Worm (Caenorhabditis elegans): Measurements from ENCODE around the gene ZK813.5.

The ZK813.5 gene

DNA sequence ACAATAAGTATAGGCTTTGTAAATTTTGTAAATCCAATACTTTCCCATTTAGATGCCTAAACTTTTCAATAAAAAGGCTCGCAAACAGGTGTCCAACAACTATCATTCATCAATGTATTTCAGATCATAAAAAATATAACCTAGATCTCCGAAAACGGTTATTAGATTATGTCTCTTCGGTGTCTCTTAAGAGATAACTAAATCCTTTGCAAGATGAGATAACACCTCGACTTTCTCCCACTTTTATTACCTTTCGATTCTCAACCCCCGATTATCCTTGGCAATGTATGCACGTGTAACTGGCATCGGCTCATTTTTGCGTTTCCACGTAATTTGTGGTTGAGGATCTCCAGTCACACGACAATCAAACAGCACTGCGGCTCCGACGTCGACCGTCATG is 11.1 kb upstream of the ZK813.5 start:
- TF ChIP-seq ref-1 (GFP tag; conservative IDR thresholded peaks at IDR 0.05) (no peak), ztf-23 (GFP tag; IDR thresholded peaks at IDR 0.05) (no peak), T22C8.4 (GFP tag; IDR thresholded peaks at IDR 0.05) (no peak), ztf-29 (GFP tag; IDR thresholded peaks at IDR 0.05) (no peak), flt-1 (GFP tag; IDR thresholded peaks at IDR 0.05) (no peak), tab-1 (GFP tag; IDR thresholded peaks at IDR 0.05) (no peak), cog-1 (tag; optimal IDR thresholded peaks at IDR 0.05) (no peak), klf-2 (GFP tag; conservative IDR thresholded peaks at IDR 0.05) (no peak), med-1 (GFP tag; optimal IDR thresholded peaks at IDR 0.05; ENCODE audit: insufficient read depth) (no peak)

DNA sequence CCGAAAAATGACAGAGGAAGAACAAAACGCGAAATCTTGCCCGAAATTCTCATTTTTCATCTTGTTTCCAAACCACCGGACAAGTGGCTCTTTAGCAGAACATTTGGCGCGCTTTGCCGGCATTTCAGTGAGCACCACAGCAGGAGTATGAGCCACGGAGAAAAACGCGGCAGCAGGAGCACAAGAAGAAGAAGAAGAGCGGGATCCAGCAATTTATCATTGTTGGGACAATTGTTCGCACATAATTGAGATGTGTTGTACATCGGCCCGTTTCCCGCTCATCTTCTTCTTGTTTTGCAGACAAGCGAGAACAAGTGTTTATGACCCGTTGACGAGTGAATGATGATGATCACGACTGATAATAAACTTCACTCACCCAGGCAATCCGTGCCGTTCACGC is 4.5 kb upstream of the ZK813.5 start:
- TF ChIP-seq med-1 (GFP tag; optimal IDR thresholded peaks at IDR 0.05; ENCODE audit: insufficient read depth) (no peak), flt-1 (GFP tag; IDR thresholded peaks at IDR 0.05) (no peak), ref-1 (GFP tag; conservative IDR thresholded peaks at IDR 0.05) (no peak), cog-1 (tag; optimal IDR thresholded peaks at IDR 0.05) (no peak), ztf-23 (GFP tag; IDR thresholded peaks at IDR 0.05) (no peak), T22C8.4 (GFP tag; IDR thresholded peaks at IDR 0.05) (no peak), klf-2 (GFP tag; conservative IDR thresholded peaks at IDR 0.05) (no peak), ztf-29 (GFP tag; IDR thresholded peaks at IDR 0.05) (no peak), tab-1 (GFP tag; IDR thresholded peaks at IDR 0.05) (no peak)

DNA sequence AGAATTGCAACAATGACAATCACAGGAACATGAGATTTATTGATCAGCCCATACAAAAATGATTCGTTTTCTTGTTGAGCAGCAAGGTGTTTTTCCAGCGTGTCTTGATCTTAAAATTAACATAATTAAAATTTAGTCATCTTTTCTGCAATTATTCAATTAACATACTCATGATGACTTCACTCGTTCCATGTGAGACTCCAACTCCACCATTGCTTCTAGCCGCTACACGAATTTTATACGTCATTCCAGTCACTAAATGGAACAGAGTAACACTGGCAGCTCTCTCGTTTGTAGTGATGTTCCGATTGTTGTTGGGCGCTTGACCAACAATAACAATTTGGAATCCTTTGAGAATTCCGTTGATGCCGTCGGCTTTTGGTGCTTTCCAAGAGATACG is 2.8 kb upstream of the ZK813.5 start:
- TF ChIP-seq med-1 (GFP tag; optimal IDR thresholded peaks at IDR 0.05; ENCODE audit: insufficient read depth) (no peak), ztf-23 (GFP tag; IDR thresholded peaks at IDR 0.05) (no peak), tab-1 (GFP tag; IDR thresholded peaks at IDR 0.05) (no peak), ref-1 (GFP tag; conservative IDR thresholded peaks at IDR 0.05) (no peak), klf-2 (GFP tag; conservative IDR thresholded peaks at IDR 0.05) (no peak), cog-1 (tag; optimal IDR thresholded peaks at IDR 0.05) (no peak), T22C8.4 (GFP tag; IDR thresholded peaks at IDR 0.05) (no peak), ztf-29 (GFP tag; IDR thresholded peaks at IDR 0.05) (no peak), flt-1 (GFP tag; IDR thresholded peaks at IDR 0.05) (no peak)

ce11 chrX:3446011-3446410 is 5.0 kb downstream of the ZK813.5 start, which contains the start of gene ZK813.1:
Gene ZK813.1 (plus strand): TSS chrX:3446311.
- no peak for TF ChIP-seq med-1 (GFP tag; optimal IDR thresholded peaks at IDR 0.05; ENCODE audit: insufficient read depth)
- no peak for TF ChIP-seq tab-1 (GFP tag; IDR thresholded peaks at IDR 0.05)
- TF ChIP-seq cog-1 (tag; optimal IDR thresholded peaks at IDR 0.05) = no peak
- TF ChIP-seq ztf-29 (GFP tag; IDR thresholded peaks at IDR 0.05) = no peak
- no peak for TF ChIP-seq klf-2 (GFP tag; conservative IDR thresholded peaks at IDR 0.05)
- TF ChIP-seq ref-1 (GFP tag; conservative IDR thresholded peaks at IDR 0.05) = no peak
- no peak for TF ChIP-seq ztf-23 (GFP tag; IDR thresholded peaks at IDR 0.05)
- TF ChIP-seq flt-1 (GFP tag; IDR thresholded peaks at IDR 0.05) = no peak
- no peak for TF ChIP-seq T22C8.4 (GFP tag; IDR thresholded peaks at IDR 0.05)

DNA sequence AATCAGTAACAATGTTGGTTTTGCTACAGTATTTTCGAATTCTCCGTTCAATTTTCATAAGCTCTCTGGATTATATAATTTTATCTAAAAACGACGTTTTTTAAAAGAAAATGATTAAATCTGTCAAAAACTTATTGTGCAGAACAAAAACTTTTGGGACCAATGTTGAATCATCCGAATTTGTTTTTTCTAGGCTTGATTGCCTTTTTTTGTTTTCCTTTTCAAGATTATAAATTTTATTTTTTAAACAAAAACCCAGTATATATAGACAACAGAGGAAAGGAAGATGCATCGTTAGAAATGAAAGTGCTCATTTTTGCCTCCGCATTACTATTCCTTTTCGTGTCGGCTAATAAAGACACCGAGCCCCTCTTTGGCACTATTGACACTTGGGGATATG is 6.5 kb downstream of the ZK813.5 start, which contains the start of gene ZK813.7:
TSS of gene ZK813.7 (plus strand) at position 301 of the 400 bp plus-strand sequence.
- TF ChIP-seq flt-1 (GFP tag; IDR thresholded peaks at IDR 0.05) (no peak), ref-1 (GFP tag; conservative IDR thresholded peaks at IDR 0.05) (no peak), klf-2 (GFP tag; conservative IDR thresholded peaks at IDR 0.05) (no peak), T22C8.4 (GFP tag; IDR thresholded peaks at IDR 0.05) (no peak), tab-1 (GFP tag; IDR thresholded peaks at IDR 0.05) (no peak), cog-1 (tag; optimal IDR thresholded peaks at IDR 0.05) (no peak), ztf-29 (GFP tag; IDR thresholded peaks at IDR 0.05) (no peak), ztf-23 (GFP tag; IDR thresholded peaks at IDR 0.05) (no peak), med-1 (GFP tag; optimal IDR thresholded peaks at IDR 0.05; ENCODE audit: insufficient read depth) (no peak)

DNA sequence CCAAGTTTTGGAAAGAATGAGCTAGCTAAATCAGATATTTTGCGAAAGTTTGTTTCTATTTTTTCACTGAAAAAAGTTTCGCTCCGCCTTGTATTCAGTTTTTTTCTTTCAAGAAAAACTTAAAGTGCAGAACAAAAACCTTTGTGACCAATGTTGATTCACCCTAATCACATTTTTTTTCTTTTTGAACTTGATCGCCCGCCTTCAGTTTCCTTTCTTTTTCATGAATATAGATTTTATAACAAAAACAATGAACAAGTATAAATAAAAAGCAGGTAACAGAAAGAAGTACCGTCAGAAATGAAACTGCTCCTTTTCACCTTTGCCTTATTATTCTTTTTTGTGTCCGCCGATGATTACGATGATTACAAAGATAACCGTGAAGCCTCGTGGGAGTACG is 7.5 kb downstream of the ZK813.5 start, which contains the start of gene ZK813.2:
TSS of gene ZK813.2 (plus strand) at position 301 of the 400 bp plus-strand sequence.
- TF ChIP-seq T22C8.4 (GFP tag; IDR thresholded peaks at IDR 0.05) (no peak), ref-1 (GFP tag; conservative IDR thresholded peaks at IDR 0.05) (no peak), ztf-23 (GFP tag; IDR thresholded peaks at IDR 0.05) (no peak), med-1 (GFP tag; optimal IDR thresholded peaks at IDR 0.05; ENCODE audit: insufficient read depth) (no peak), tab-1 (GFP tag; IDR thresholded peaks at IDR 0.05) (no peak), klf-2 (GFP tag; conservative IDR thresholded peaks at IDR 0.05) (no peak)

DNA sequence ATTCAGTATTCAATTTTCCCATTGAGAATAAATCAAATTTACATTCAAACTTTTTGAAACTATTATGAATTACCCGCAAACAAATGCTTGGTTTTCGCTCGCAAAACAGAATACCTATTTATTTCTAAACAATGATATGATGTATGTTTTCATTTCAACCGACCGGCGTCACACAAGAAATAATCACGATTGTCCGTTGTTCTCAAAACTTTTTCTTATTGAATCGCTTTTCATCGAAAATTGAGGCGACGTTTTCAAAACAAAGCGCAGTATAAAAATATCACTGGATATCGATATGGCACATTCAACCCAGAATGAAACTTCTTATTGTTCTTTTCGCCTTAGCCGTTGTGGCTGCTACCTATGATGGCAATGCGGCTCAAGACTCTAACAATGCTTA is 9.5 kb downstream of the ZK813.5 start, which contains the start of gene ZK813.3:
TSS of gene ZK813.3 (plus strand) at position 301 of the 400 bp plus-strand sequence.
- TF ChIP-seq med-1 (GFP tag; optimal IDR thresholded peaks at IDR 0.05; ENCODE audit: insufficient read depth) (no peak), flt-1 (GFP tag; IDR thresholded peaks at IDR 0.05) (no peak), cog-1 (tag; optimal IDR thresholded peaks at IDR 0.05) (no peak), ref-1 (GFP tag; conservative IDR thresholded peaks at IDR 0.05) (no peak), ztf-29 (GFP tag; IDR thresholded peaks at IDR 0.05) (no peak), ztf-23 (GFP tag; IDR thresholded peaks at IDR 0.05) (no peak), klf-2 (GFP tag; conservative IDR thresholded peaks at IDR 0.05) (no peak)

- TF ChIP-seq cog-1 (tag; optimal IDR thresholded peaks at IDR 0.05) (no peak), ztf-29 (GFP tag; IDR thresholded peaks at IDR 0.05) (no peak), tab-1 (GFP tag; IDR thresholded peaks at IDR 0.05) (no peak), flt-1 (GFP tag; IDR thresholded peaks at IDR 0.05) (no peak), klf-2 (GFP tag; conservative IDR thresholded peaks at IDR 0.05) (no peak), ztf-23 (GFP tag; IDR thresholded peaks at IDR 0.05) (no peak), T22C8.4 (GFP tag; IDR thresholded peaks at IDR 0.05) (no peak), med-1 (GFP tag; optimal IDR thresholded peaks at IDR 0.05; ENCODE audit: insufficient read depth) (no peak), ref-1 (GFP tag; conservative IDR thresholded peaks at IDR 0.05) (no peak)
Measured at ce11 chrX:3440308-3440707, 10.7 kb downstream of the ZK813.5 start.

- no peak for TF ChIP-seq ref-1 (GFP tag; conservative IDR thresholded peaks at IDR 0.05)
- TF ChIP-seq T22C8.4 (GFP tag; IDR thresholded peaks at IDR 0.05) = no peak
- TF ChIP-seq med-1 (GFP tag; optimal IDR thresholded peaks at IDR 0.05; ENCODE audit: insufficient read depth) = no peak
- TF ChIP-seq ztf-23 (GFP tag; IDR thresholded peaks at IDR 0.05) = no peak
- TF ChIP-seq cog-1 (tag; optimal IDR thresholded peaks at IDR 0.05) = no peak
- no peak for TF ChIP-seq flt-1 (GFP tag; IDR thresholded peaks at IDR 0.05)
- TF ChIP-seq ztf-29 (GFP tag; IDR thresholded peaks at IDR 0.05) = no peak
- no peak for TF ChIP-seq tab-1 (GFP tag; IDR thresholded peaks at IDR 0.05)
- no peak for TF ChIP-seq klf-2 (GFP tag; conservative IDR thresholded peaks at IDR 0.05)
Measured at ce11 chrX:3439823-3440222, 11.2 kb downstream of the ZK813.5 start.

- TF ChIP-seq flt-1 (GFP tag; IDR thresholded peaks at IDR 0.05) = no peak
- no peak for TF ChIP-seq ztf-29 (GFP tag; IDR thresholded peaks at IDR 0.05)
- no peak for TF ChIP-seq med-1 (GFP tag; optimal IDR thresholded peaks at IDR 0.05; ENCODE audit: insufficient read depth)
- no peak for TF ChIP-seq cog-1 (tag; optimal IDR thresholded peaks at IDR 0.05)
Measured at ce11 chrX:3430020-3430419, 21.0 kb downstream of the ZK813.5 start, which contains the start of gene ZK813.4. Gene ZK813.4 (minus strand): TSS chrX:3430120.

Measured in whole organism, midembryonic.